Fruit fly (Drosophila melanogaster) Kc167 (cell line): ENCODE data around the gene CG14551.

Source experiments
- Myc ChIP-seq: fragments of >200 bp; optimal IDR thresholded peaks from 2 replicates; lab custom pipeline; 2017; ENCODE audit warnings: missing external identifiers
- h ChIP-seq: fragments of >200 bp; optimal IDR thresholded peaks from 3 replicates; lab custom pipeline; 2018; ENCODE audit warnings: missing external identifiers
- insv ChIP-seq: fragments of >200 bp; optimal IDR thresholded peaks from 3 replicates; lab custom pipeline; 2018; ENCODE audit warnings: missing external identifiers
- psq ChIP-seq: fragments of >200 bp; optimal IDR thresholded peaks from 2 replicates; lab custom pipeline; 2017; ENCODE audit warnings: missing external identifiers

dm6 chr3R:26012288-26012687, 50.5 kb downstream of the CG14551 start:
- no peak for TF ChIP-seq h (lab: Kevin White, UChicago)
- no peak for TF ChIP-seq psq (lab: Kevin White, UChicago)
- no peak for TF ChIP-seq Myc (lab: Kevin White, UChicago)
- TF ChIP-seq insv (lab: Kevin White, UChicago) = no peak
